Worm (Caenorhabditis elegans): ENCODE measurements around the gene col-172.

Gene col-172

ce11 chrX:6663780-6664437 is 8.7 kb upstream of the col-172 start:
- TF ChIP-seq T22C8.4 (GFP tag; IDR thresholded peaks at IDR 0.05) (no peak), flt-1 (GFP tag; IDR thresholded peaks at IDR 0.05) (no peak), tab-1 (GFP tag; IDR thresholded peaks at IDR 0.05) (no peak), ztf-23 (GFP tag; IDR thresholded peaks at IDR 0.05) (no peak), med-1 (GFP tag; optimal IDR thresholded peaks at IDR 0.05; ENCODE audit: insufficient read depth) (no peak), klf-2 (GFP tag; conservative IDR thresholded peaks at IDR 0.05) (no peak), ref-1 (GFP tag; conservative IDR thresholded peaks at IDR 0.05) (no peak), cog-1 (tag; optimal IDR thresholded peaks at IDR 0.05) (no peak)

- TF ChIP-seq flt-1 (GFP tag; IDR thresholded peaks at IDR 0.05) (no peak), ztf-23 (GFP tag; IDR thresholded peaks at IDR 0.05) (no peak)
Observed at ce11 chrX:6665129-6665858, 7.3 kb upstream of the col-172 start.

ce11 chrX:6667468-6667867 is 5.2 kb upstream of the col-172 start:
- TF ChIP-seq flt-1 (GFP tag; IDR thresholded peaks at IDR 0.05) (no peak), ref-1 (GFP tag; conservative IDR thresholded peaks at IDR 0.05) (no peak), med-1 (GFP tag; optimal IDR thresholded peaks at IDR 0.05; ENCODE audit: insufficient read depth) (no peak), ztf-23 (GFP tag; IDR thresholded peaks at IDR 0.05) (no peak), klf-2 (GFP tag; conservative IDR thresholded peaks at IDR 0.05) (no peak), T22C8.4 (GFP tag; IDR thresholded peaks at IDR 0.05) (no peak), ztf-29 (GFP tag; IDR thresholded peaks at IDR 0.05) (no peak), tab-1 (GFP tag; IDR thresholded peaks at IDR 0.05) (no peak), cog-1 (tag; optimal IDR thresholded peaks at IDR 0.05) (no peak)

ce11 chrX:6668911-6669310 is 3.7 kb upstream of the col-172 start, which contains the start of gene nhr-137:
TSS of gene nhr-137 (minus strand) at chrX:6669011.
- TF ChIP-seq klf-2 (GFP tag; conservative IDR thresholded peaks at IDR 0.05) (no peak), tab-1 (GFP tag; IDR thresholded peaks at IDR 0.05) (no peak), ztf-29 (GFP tag; IDR thresholded peaks at IDR 0.05) (no peak), cog-1 (tag; optimal IDR thresholded peaks at IDR 0.05) (no peak), T22C8.4 (GFP tag; IDR thresholded peaks at IDR 0.05) (no peak), ztf-23 (GFP tag; IDR thresholded peaks at IDR 0.05) (no peak), med-1 (GFP tag; optimal IDR thresholded peaks at IDR 0.05; ENCODE audit: insufficient read depth) (no peak), ref-1 (GFP tag; conservative IDR thresholded peaks at IDR 0.05) (no peak), flt-1 (GFP tag; IDR thresholded peaks at IDR 0.05) (no peak)

ce11 chrX:6669366-6669765 is 3.3 kb upstream of the col-172 start:
- no peak for TF ChIP-seq tab-1 (GFP tag; IDR thresholded peaks at IDR 0.05)
- TF ChIP-seq med-1 (GFP tag; optimal IDR thresholded peaks at IDR 0.05; ENCODE audit: insufficient read depth), result no peak
- no peak for TF ChIP-seq klf-2 (GFP tag; conservative IDR thresholded peaks at IDR 0.05)
- TF ChIP-seq flt-1 (GFP tag; IDR thresholded peaks at IDR 0.05), result no peak
- TF ChIP-seq ztf-23 (GFP tag; IDR thresholded peaks at IDR 0.05), result no peak
- no peak for TF ChIP-seq T22C8.4 (GFP tag; IDR thresholded peaks at IDR 0.05)
- TF ChIP-seq cog-1 (tag; optimal IDR thresholded peaks at IDR 0.05), result no peak
- no peak for TF ChIP-seq ref-1 (GFP tag; conservative IDR thresholded peaks at IDR 0.05)
- TF ChIP-seq ztf-29 (GFP tag; IDR thresholded peaks at IDR 0.05), result no peak

ce11 chrX:6671717-6672116 is 902 bp upstream of the col-172 start:
- TF ChIP-seq ztf-29 (GFP tag; IDR thresholded peaks at IDR 0.05), result no peak
- no peak for TF ChIP-seq T22C8.4 (GFP tag; IDR thresholded peaks at IDR 0.05)
- no peak for TF ChIP-seq ztf-23 (GFP tag; IDR thresholded peaks at IDR 0.05)
- no peak for TF ChIP-seq cog-1 (tag; optimal IDR thresholded peaks at IDR 0.05)
- no peak for TF ChIP-seq ref-1 (GFP tag; conservative IDR thresholded peaks at IDR 0.05)
- TF ChIP-seq klf-2 (GFP tag; conservative IDR thresholded peaks at IDR 0.05), result no peak
- TF ChIP-seq flt-1 (GFP tag; IDR thresholded peaks at IDR 0.05), result no peak
- TF ChIP-seq tab-1 (GFP tag; IDR thresholded peaks at IDR 0.05), result no peak
- TF ChIP-seq med-1 (GFP tag; optimal IDR thresholded peaks at IDR 0.05; ENCODE audit: insufficient read depth), result no peak

ce11 chrX:6674333-6674919 is 1.8 kb downstream of the col-172 start, which contains the start of gene F38B6.4:
TSS of gene F38B6.4 (plus strand) at chrX:6674869.
- TF ChIP-seq ztf-29 (GFP tag; IDR thresholded peaks at IDR 0.05) (no peak), tab-1 (GFP tag; IDR thresholded peaks at IDR 0.05) (no peak), ztf-23 (GFP tag; IDR thresholded peaks at IDR 0.05) (no peak), flt-1 (GFP tag; IDR thresholded peaks at IDR 0.05) (no peak), med-1 (GFP tag; optimal IDR thresholded peaks at IDR 0.05; ENCODE audit: insufficient read depth) (no peak), T22C8.4 (GFP tag; IDR thresholded peaks at IDR 0.05) (no peak), cog-1 (tag; optimal IDR thresholded peaks at IDR 0.05) (no peak), ref-1 (GFP tag; conservative IDR thresholded peaks at IDR 0.05) (no peak), klf-2 (GFP tag; conservative IDR thresholded peaks at IDR 0.05) (no peak)

- TF ChIP-seq ztf-23 (GFP tag; IDR thresholded peaks at IDR 0.05), result no peak
- TF ChIP-seq klf-2 (GFP tag; conservative IDR thresholded peaks at IDR 0.05), result no peak
- TF ChIP-seq ztf-29 (GFP tag; IDR thresholded peaks at IDR 0.05), result no peak
Observed at ce11 chrX:6682683-6683082, 10.1 kb downstream of the col-172 start, which contains the start of gene F38B6.8. TSS of gene F38B6.8 (minus strand) at chrX:6682783.

ce11 chrX:6687345-6687744 is 14.7 kb downstream of the col-172 start:
- TF ChIP-seq flt-1 (GFP tag; IDR thresholded peaks at IDR 0.05), result no peak
- no peak for TF ChIP-seq med-1 (GFP tag; optimal IDR thresholded peaks at IDR 0.05; ENCODE audit: insufficient read depth)
- TF ChIP-seq ref-1 (GFP tag; conservative IDR thresholded peaks at IDR 0.05), result no peak
- no peak for TF ChIP-seq ztf-23 (GFP tag; IDR thresholded peaks at IDR 0.05)
- TF ChIP-seq tab-1 (GFP tag; IDR thresholded peaks at IDR 0.05), result no peak
